Fruit fly (Drosophila melanogaster): Measurements from ENCODE around the gene CG15211.
A peak's percentile ranks its signal among the peaks of the same experiment; 100 is the strongest.

Gene CG15211

dm6 chrX:10814113-10814512 is 41.8 kb downstream of the CG15211 start (continued):
- TF ChIP-seq scrt (GFP tag; optimal IDR thresholded peaks at IDR 0.05) (peak; percentile 15), CG12071 (GFP tag; optimal IDR thresholded peaks at IDR 0.05) (no peak), crol (GFP tag; IDR thresholded peaks at IDR 0.05) (peak; percentile 96), CG1647 (GFP tag; optimal IDR thresholded peaks at IDR 0.05) (no peak), lbe (GFP tag; optimal IDR thresholded peaks at IDR 0.05) (no peak), kni (GFP tag; optimal IDR thresholded peaks at IDR 0.05) (no peak), Fer2 (tag; optimal IDR thresholded peaks at IDR 0.05) (no peak), eyg (GFP tag; optimal IDR thresholded peaks at IDR 0.05) (no peak), stc (GFP tag; IDR thresholded peaks at IDR 0.05) (no peak), CG14860 (GFP tag; IDR thresholded peaks at IDR 0.05; ENCODE audit: partially characterized antibody) (no peak), gt (GFP tag; IDR thresholded peaks at IDR 0.05) (no peak), rib (GFP tag; IDR thresholded peaks at IDR 0.05) (peak; percentile 65), Side (GFP tag; optimal IDR thresholded peaks at IDR 0.05) (no peak), Fer3 (tag; optimal IDR thresholded peaks at IDR 0.05) (no peak), CG11695 (GFP tag; IDR thresholded peaks at IDR 0.05) (0 out of 3 replicates have a peak, but pooled peaks have one; percentile 7), CG12236 (GFP tag; optimal IDR thresholded peaks at IDR 0.05) (no peak), CG7987 (GFP tag; optimal IDR thresholded peaks at IDR 0.05) (no peak), Drgx (GFP tag; IDR thresholded peaks at IDR 0.05) (peak; percentile 49), Jarid2 (GFP tag; optimal IDR thresholded peaks at IDR 0.05) (no peak), cg (GFP tag; optimal IDR thresholded peaks at IDR 0.05) (peak; percentile 23), CG11398 (GFP tag; optimal IDR thresholded peaks at IDR 0.05) (no peak), exex (tag; optimal IDR thresholded peaks at IDR 0.05) (no peak), Med (GFP tag) (peak; percentile 73), Gsc (GFP tag; IDR thresholded peaks at IDR 0.05) (no peak), sqz (GFP tag; optimal IDR thresholded peaks at IDR 0.05) (peak; percentile 91), CG3281 (GFP tag; optimal IDR thresholded peaks at IDR 0.05) (no peak), CG14965 (GFP tag; optimal IDR thresholded peaks at IDR 0.05; ENCODE audit: borderline replicate concordance) (no peak), CG8944 (GFP tag; optimal IDR thresholded peaks at IDR 0.05) (no peak), Blimp-1 (GFP tag; optimal IDR thresholded peaks at IDR 0.05) (peak; percentile 26), CG31388 (GFP tag; optimal IDR thresholded peaks at IDR 0.05) (no peak), Pdp1 (GFP tag; optimal IDR thresholded peaks at IDR 0.05) (peak in 1 of 2 experiments; percentile 57), MESR4 (GFP tag; optimal IDR thresholded peaks at IDR 0.05) (no peak), CG11504 (tag; optimal IDR thresholded peaks at IDR 0.05) (no peak), CG14441 (GFP tag; IDR thresholded peaks at IDR 0.05) (no peak), Camta (GFP tag; optimal IDR thresholded peaks at IDR 0.05) (no peak), CG10147 (GFP tag; optimal IDR thresholded peaks at IDR 0.05) (no peak), Deaf1 (tag; optimal IDR thresholded peaks at IDR 0.05) (peak; percentile 62), HmgZ (tag; optimal IDR thresholded peaks at IDR 0.05) (no peak), CG10366 (GFP tag; IDR thresholded peaks at IDR 0.05) (no peak), Elba2 (GFP tag; optimal IDR thresholded peaks at IDR 0.05) (no peak), CG2712 (tag; optimal IDR thresholded peaks at IDR 0.05) (no peak), CG9876 (GFP tag; optimal IDR thresholded peaks at IDR 0.05) (no peak), CG12299 (tag; optimal IDR thresholded peaks at IDR 0.05) (no peak), CG10274 (GFP tag; optimal IDR thresholded peaks at IDR 0.05) (no peak), gro (GFP tag; optimal IDR thresholded peaks at IDR 0.05) (no peak), D (optimal IDR thresholded peaks at IDR 0.05) (no peak), D (GFP tag; optimal IDR thresholded peaks at IDR 0.05) (no peak), Awh (GFP tag; IDR thresholded peaks at IDR 0.05) (peak; percentile 19; the same call in 1 of the 2 replicates), z (GFP tag; IDR thresholded peaks at IDR 0.05) (peak; percentile 84), bowl (GFP tag; IDR thresholded peaks at IDR 0.05) (no peak), CG3407 (GFP tag; optimal IDR thresholded peaks at IDR 0.05) (no peak), unc-4 (GFP tag; IDR thresholded peaks at IDR 0.05; ENCODE audit: partially characterized antibody) (no peak)
